Fruit fly (Drosophila melanogaster) whole organism, pupa: Measurements from ENCODE around the gene CG5103.

Experiments used
- CG10348 ChIP-seq: fragments of 200-800 bp; sonication (Bioruptor generic); IDR thresholded peaks from 2 replicates; pipeline ENCODE4 v1.3.6; 2022; ENCODE audit warnings: missing biosample characterization, missing genetic modification characterization
- CG13204 ChIP-seq: fragments of 200-800 bp; sonication (Bioruptor generic); optimal IDR thresholded peaks from 2 replicates; lab custom pipeline; 2018; ENCODE audit warnings: missing biosample characterization, mild to moderate bottlenecking, missing genetic modification characterization, moderate library complexity
- CG14655 ChIP-seq: fragments of 200-800 bp; sonication (Bioruptor generic); optimal IDR thresholded peaks from 3 replicates; lab custom pipeline; 2017; ENCODE audit warnings: mild to moderate bottlenecking, missing biosample characterization, missing genetic modification reagents, missing genetic modification characterization
- CG15710 ChIP-seq: fragments of 200-800 bp; sonication (Bioruptor generic); optimal IDR thresholded peaks from 2 replicates; lab custom pipeline; 2018; ENCODE audit warnings: missing biosample characterization, mild to moderate bottlenecking, missing genetic modification characterization, moderate library complexity
- CG17806 ChIP-seq: fragments of 200-800 bp; sonication (Bioruptor generic); optimal IDR thresholded peaks from 2 replicates; lab custom pipeline; 2018; ENCODE audit warnings: missing biosample characterization, mild to moderate bottlenecking, missing genetic modification characterization, moderate library complexity
- CG34367 ChIP-seq: fragments of 200-800 bp; sonication (Bioruptor generic); optimal IDR thresholded peaks from 2 replicates; lab custom pipeline; 2018; ENCODE audit warnings: missing biosample characterization, mild to moderate bottlenecking, missing genetic modification characterization
- CG4496 ChIP-seq: fragments of 200-800 bp; sonication (Bioruptor generic); IDR thresholded peaks from 3 replicates; pipeline ENCODE4 v1.3.6; 2022; ENCODE audit warnings: missing biosample characterization, missing genetic modification characterization
- CG8159 ChIP-seq: fragments of 200-800 bp; sonication (Bioruptor generic); optimal IDR thresholded peaks from 3 replicates; lab custom pipeline; 2018; ENCODE audit warnings: missing biosample characterization, mild to moderate bottlenecking, missing genetic modification characterization, moderate library complexity
- CG9948 ChIP-seq: fragments of 200-800 bp; sonication (Bioruptor generic); optimal IDR thresholded peaks from 2 replicates; lab custom pipeline; 2018; ENCODE audit warnings: missing biosample characterization, mild to moderate bottlenecking, missing genetic modification characterization, moderate library complexity
- D1 ChIP-seq: fragments of 200-800 bp; sonication (Bioruptor generic); optimal IDR thresholded peaks from 2 replicates; lab custom pipeline; 2018; ENCODE audit warnings: missing biosample characterization, mild to moderate bottlenecking, missing genetic modification characterization, moderate library complexity
- Pif1B ChIP-seq: fragments of 200-800 bp; sonication (Bioruptor generic); optimal IDR thresholded peaks from 3 replicates; lab custom pipeline; 2016; ENCODE audit warnings: missing biosample characterization, missing genetic modification characterization
- rn ChIP-seq: fragments of 200-800 bp; sonication (Bioruptor generic); IDR thresholded peaks from 2 replicates; pipeline ENCODE4 v1.3.6; 2022; ENCODE audit warnings: missing biosample characterization, missing genetic modification characterization

DNA sequence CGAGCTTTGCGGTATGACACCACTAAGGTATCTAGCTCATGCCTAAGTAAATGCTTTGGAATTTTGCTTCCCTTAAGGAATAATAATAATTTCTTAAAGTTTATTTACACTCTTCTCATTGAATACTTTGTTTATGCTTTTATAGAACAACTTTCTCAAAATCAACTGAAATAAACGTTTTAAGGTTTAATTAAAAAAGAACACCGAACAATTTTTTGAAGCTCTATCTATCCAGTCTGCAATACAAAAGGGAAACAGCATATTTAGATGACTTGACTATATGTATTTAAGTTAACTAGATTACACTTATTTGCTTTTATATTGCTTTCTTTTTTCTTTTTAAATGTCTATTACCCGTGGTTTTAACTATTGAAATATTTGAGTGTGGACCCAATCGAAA is 7.1 kb upstream of the CG5103 start, which contains the start of gene CG13700:
- no peak for TF ChIP-seq CG34367
- TF ChIP-seq CG4496 = no peak
- no peak for TF ChIP-seq rn (GFP tag; lab: Robert Waterston, UW)
- TF ChIP-seq CG14655 (GFP tag; lab: Kevin White, UChicago) = no peak
- TF ChIP-seq CG13204 = no peak
- TF ChIP-seq D1 (tag; lab: Kevin White, UChicago) = no peak
- no peak for TF ChIP-seq CG17806 (tag; lab: Kevin White, UChicago)
- TF ChIP-seq CG10348 (GFP tag; lab: Robert Waterston, UW) = no peak
- no peak for TF ChIP-seq CG9948 (tag; lab: Kevin White, UChicago)
- TF ChIP-seq Pif1B (GFP tag; lab: Kevin White, UChicago) = no peak
- no peak for TF ChIP-seq CG15710
- no peak for TF ChIP-seq CG8159 (tag; lab: Kevin White, UChicago)
